Fruit fly (Drosophila melanogaster): ENCODE data around the gene CG13893.

Gene CG13893

dm6 chr3L:613578-614300 is 9.9 kb upstream of the CG13893 start (continued):
- TF ChIP-seq CG6808 (GFP tag; optimal IDR thresholded peaks at IDR 0.05) (no peak), Sox15 (GFP tag; optimal IDR thresholded peaks at IDR 0.05) (no peak), Hr39 (GFP tag; optimal IDR thresholded peaks at IDR 0.05) (peak; percentile 23)

- peak; percentile 85; the same call in 2 of the 3 replicates for TF ChIP-seq CG8119 (GFP tag; IDR thresholded peaks at IDR 0.05)
- TF ChIP-seq CG11762 (GFP tag; optimal IDR thresholded peaks at IDR 0.05; ENCODE audit: insufficient read depth), result peak; percentile 39
- peak; percentile 44 to 64 for TF ChIP-seq ss (GFP tag; optimal IDR thresholded peaks at IDR 0.05)
- peak; percentile 71 for TF ChIP-seq Blimp-1 (GFP tag; optimal IDR thresholded peaks at IDR 0.05)
- peak; percentile 90 for TF ChIP-seq CG15336 (GFP tag; IDR thresholded peaks at IDR 0.05)
- TF ChIP-seq fkh (GFP tag; optimal IDR thresholded peaks at IDR 0.05), result peak; percentile 25
- peak; percentile 76 for TF ChIP-seq OdsH (GFP tag; optimal IDR thresholded peaks at IDR 0.05)
- TF ChIP-seq fd59A (GFP tag; optimal IDR thresholded peaks at IDR 0.05), result peak; percentile 33
- peak; percentile 49 for TF ChIP-seq esn (GFP tag; optimal IDR thresholded peaks at IDR 0.05)
- peak; percentile 87 for TF ChIP-seq Hr4 (GFP tag; optimal IDR thresholded peaks at IDR 0.05)
- peak; percentile 65 for TF ChIP-seq CG16779 (tag; optimal IDR thresholded peaks at IDR 0.05)
- TF ChIP-seq CG10669 (GFP tag; optimal IDR thresholded peaks at IDR 0.05), result peak; percentile 37
- peak; percentile 50 for TF ChIP-seq Eip75B (GFP tag; optimal IDR thresholded peaks at IDR 0.05)
- TF ChIP-seq CG8632 (GFP tag; optimal IDR thresholded peaks at IDR 0.05), result no peak
- peak; percentile 44 for TF ChIP-seq CG3032 (tag; optimal IDR thresholded peaks at IDR 0.05)
- TF ChIP-seq Sox102F (GFP tag; optimal IDR thresholded peaks at IDR 0.05), result peak; percentile 60
- TF ChIP-seq CG6792 (GFP tag; optimal IDR thresholded peaks at IDR 0.05), result peak; percentile 47
- TF ChIP-seq CG10631 (GFP tag; optimal IDR thresholded peaks at IDR 0.05), result peak; percentile 52
- TF ChIP-seq CG1621 (tag; optimal IDR thresholded peaks at IDR 0.05), result peak; percentile 39
- TF ChIP-seq cyc (GFP tag; optimal IDR thresholded peaks at IDR 0.05), result peak; percentile 51
- TF ChIP-seq Eip78C (GFP tag), result peak; percentile 87
- TF ChIP-seq Hr38 (GFP tag; optimal IDR thresholded peaks at IDR 0.05), result peak; percentile 45
- peak; percentile 72 for TF ChIP-seq Lpt (GFP tag; optimal IDR thresholded peaks at IDR 0.05)
- TF ChIP-seq dac (GFP tag; optimal IDR thresholded peaks at IDR 0.05), result peak; percentile 83
- peak; percentile 69 for TF ChIP-seq CG11294 (GFP tag; IDR thresholded peaks at IDR 0.05)
- TF ChIP-seq lz (GFP tag; optimal IDR thresholded peaks at IDR 0.05), result peak; percentile 39
- TF ChIP-seq Hr39 (GFP tag; optimal IDR thresholded peaks at IDR 0.05), result peak; percentile 62
- TF ChIP-seq CG3919 (GFP tag; optimal IDR thresholded peaks at IDR 0.05), result peak; percentile 80
- peak; percentile 34 for TF ChIP-seq spab (GFP tag; optimal IDR thresholded peaks at IDR 0.05)
- TF ChIP-seq CG7368 (GFP tag; optimal IDR thresholded peaks at IDR 0.05), result peak; percentile 71
- peak; percentile 80 for TF ChIP-seq net (GFP tag; optimal IDR thresholded peaks at IDR 0.05)
- TF ChIP-seq Ets96B (tag; optimal IDR thresholded peaks at IDR 0.05), result peak; percentile 2
- peak; percentile 78 for TF ChIP-seq Gug (GFP tag; IDR thresholded peaks at IDR 0.05)
- TF ChIP-seq CG6854 (GFP tag; optimal IDR thresholded peaks at IDR 0.05), result peak; percentile 84
- peak; percentile 73 for TF ChIP-seq CG4318 (GFP tag; optimal IDR thresholded peaks at IDR 0.05)
- no peak for TF ChIP-seq Ets21C (GFP tag; optimal IDR thresholded peaks at IDR 0.05)
- TF ChIP-seq CG6276 (GFP tag; optimal IDR thresholded peaks at IDR 0.05), result peak; percentile 89
- peak; percentile 96 for TF ChIP-seq eg (GFP tag; IDR thresholded peaks at IDR 0.05)
- TF ChIP-seq CG32006 (GFP tag; optimal IDR thresholded peaks at IDR 0.05), result peak; percentile 86
- no peak for TF ChIP-seq CG11902 (GFP tag; optimal IDR thresholded peaks at IDR 0.05)
- TF ChIP-seq CG34406 (GFP tag; optimal IDR thresholded peaks at IDR 0.05), result peak; percentile 38
- peak; percentile 57 for TF ChIP-seq Sox14 (GFP tag; optimal IDR thresholded peaks at IDR 0.05)
- no peak for TF ChIP-seq Eip93F (GFP tag; optimal IDR thresholded peaks at IDR 0.05)
- no peak for TF ChIP-seq fd85E (GFP tag; optimal IDR thresholded peaks at IDR 0.05)
Observed at dm6 chr3L:611639-612611, 8.1 kb upstream of the CG13893 start.

Measured in whole organism, prepupa.